Worm (Caenorhabditis elegans): ENCODE measurements around the gene nhr-202.

ce11 chrV:462263-462662, at the start of gene nhr-202:
- no peak for TF ChIP-seq ZK546.5 (tag; optimal IDR thresholded peaks at IDR 0.05)
- no peak for TF ChIP-seq snpc-4 (tag; optimal IDR thresholded peaks at IDR 0.05)
- no peak for TF ChIP-seq zip-11 (GFP tag; IDR thresholded peaks at IDR 0.05)
- TF ChIP-seq mes-2 (tag; optimal IDR thresholded peaks at IDR 0.05; ENCODE audit: poor library complexity, severe bottlenecking), result no peak
- TF ChIP-seq fos-1 (tag; optimal IDR thresholded peaks at IDR 0.05), result no peak
- TF ChIP-seq unc-62 (GFP tag; optimal IDR thresholded peaks at IDR 0.05 in 1 of 2), result no peak
- no peak for TF ChIP-seq unc-62 (tag; optimal IDR thresholded peaks at IDR 0.05)
- no peak for TF ChIP-seq skn-1 (tag; optimal IDR thresholded peaks at IDR 0.05)
- TF ChIP-seq nhr-102 (tag; optimal IDR thresholded peaks at IDR 0.05), result peak; percentile 43
- no peak for TF ChIP-seq egl-27 (tag; optimal IDR thresholded peaks at IDR 0.05)
- no peak for TF ChIP-seq daf-12 (tag; optimal IDR thresholded peaks at IDR 0.05)
- TF ChIP-seq lir-3 (tag; optimal IDR thresholded peaks at IDR 0.05), result no peak
- TF ChIP-seq pha-4 (GFP tag; IDR thresholded peaks at IDR 0.05), result no peak
- no peak for TF ChIP-seq pha-4 (tag; optimal IDR thresholded peaks at IDR 0.05)
- TF ChIP-seq ama-1 (optimal IDR thresholded peaks at IDR 0.05), result no peak
- no peak for TF ChIP-seq ztf-11 (tag; optimal IDR thresholded peaks at IDR 0.05)
